Worm (Caenorhabditis elegans) whole organism, late embryonic: ENCODE data around the gene C06C6.9.
"Not testable (repeated sequence)": the region's sequence is repeated elsewhere in the genome, so short reads cannot be mapped to it uniquely, and the experiment has no call there.

Experiments used
- C08G9.2 ChIP-seq: sonication (generic microtip); optimal IDR thresholded peaks from 2 replicates; lab custom pipeline; 2016; ENCODE audit warnings: mild to moderate bottlenecking, missing genetic modification characterization, moderate library complexity, missing compliant biosample characterization
- C38D4.7 ChIP-seq: fragments of 200-800 bp; sonication (Bioruptor generic); optimal IDR thresholded peaks from 2 replicates; lab custom pipeline; 2018; ENCODE audit warnings: mild to moderate bottlenecking, missing genetic modification characterization, moderate library complexity, missing compliant biosample characterization
- K02D7.2 ChIP-seq: sonication (generic microtip); optimal IDR thresholded peaks from 2 replicates; lab custom pipeline; 2017; ENCODE audit warnings: mild to moderate bottlenecking, missing genetic modification characterization, missing compliant biosample characterization
- K09A11.1 ChIP-seq: sonication (generic microtip); optimal IDR thresholded peaks from 2 replicates; lab custom pipeline; 2017; ENCODE audit warnings: antibody characterized with exemption, mild to moderate bottlenecking, missing genetic modification characterization, missing compliant biosample characterization; ENCODE audit not compliant: insufficient read depth
- ceh-14 ChIP-seq: sonication (generic microtip); optimal IDR thresholded peaks from 2 replicates; lab custom pipeline; 2016; ENCODE audit warnings: missing genotype, missing genetic modification characterization, missing compliant biosample characterization
- ceh-24 ChIP-seq: sonication (generic microtip); optimal IDR thresholded peaks from 2 replicates; lab custom pipeline; 2016; ENCODE audit warnings: mild to moderate bottlenecking, missing genetic modification characterization, missing compliant biosample characterization
- ceh-45 ChIP-seq: fragments of 200-800 bp; sonication (Bioruptor generic); IDR thresholded peaks from 2 replicates; pipeline ENCODE4 v1.3.6; 2022; ENCODE audit warnings: missing genetic modification reagents, missing genetic modification characterization, missing compliant biosample characterization
- ceh-6 ChIP-seq: fragments of 200-800 bp; sonication (Bioruptor generic); optimal IDR thresholded peaks from 2 replicates; lab custom pipeline; 2018; ENCODE audit warnings: mild to moderate bottlenecking, missing genetic modification characterization, missing compliant biosample characterization
- fax-1 ChIP-seq: sonication (generic microtip); optimal IDR thresholded peaks from 2 replicates; lab custom pipeline; 2016; ENCODE audit warnings: missing genotype, missing genetic modification characterization, missing compliant biosample characterization
- fkh-6 ChIP-seq: sonication (generic microtip); optimal IDR thresholded peaks from 2 replicates; lab custom pipeline; 2016; ENCODE audit warnings: missing genetic modification characterization, missing compliant biosample characterization
- hlh-15 ChIP-seq: sonication (generic microtip); optimal IDR thresholded peaks from 2 replicates; lab custom pipeline; 2016; ENCODE audit warnings: missing genetic modification characterization, missing compliant biosample characterization
- hlh-30 ChIP-seq: sonication (generic microtip); optimal IDR thresholded peaks from 2 replicates; lab custom pipeline; 2017; ENCODE audit warnings: antibody characterized with exemption, missing genetic modification characterization, missing compliant biosample characterization; ENCODE audit not compliant: insufficient read depth
- hlh-6 ChIP-seq: sonication (generic microtip); optimal IDR thresholded peaks from 2 replicates; lab custom pipeline; 2016; ENCODE audit warnings: missing genotype, missing genetic modification characterization, missing compliant biosample characterization
- hlh-8 ChIP-seq: sonication (generic microtip); optimal IDR thresholded peaks from 2 replicates; lab custom pipeline; 2016; ENCODE audit warnings: missing genotype, missing genetic modification characterization, missing compliant biosample characterization
- madf-2 ChIP-seq: sonication (generic microtip); optimal IDR thresholded peaks from 2 replicates; lab custom pipeline; 2017; ENCODE audit warnings: missing genetic modification characterization, missing compliant biosample characterization
- nfya-1 ChIP-seq: sonication (generic microtip); optimal IDR thresholded peaks from 2 replicates; lab custom pipeline; 2017; ENCODE audit warnings: missing genetic modification characterization, mild to moderate bottlenecking, missing compliant biosample characterization, antibody characterized with exemption, moderate library complexity
- nhr-11 ChIP-seq: fragments of 150-350 bp; optimal IDR thresholded peaks from 2 replicates; lab custom pipeline; 2014; ENCODE audit warnings: missing biosample characterization, missing genetic modification characterization
- nhr-232 ChIP-seq: sonication (generic microtip); optimal IDR thresholded peaks from 2 replicates; lab custom pipeline; 2016; ENCODE audit warnings: missing genetic modification characterization, missing compliant biosample characterization
- npax-4 ChIP-seq: sonication (generic microtip); optimal IDR thresholded peaks from 2 replicates; lab custom pipeline; 2016; ENCODE audit warnings: missing genetic modification characterization, missing compliant biosample characterization
- pax-1 ChIP-seq: fragments of 150-350 bp; optimal IDR thresholded peaks from 2 replicates; lab custom pipeline; 2014; ENCODE audit warnings: missing biosample characterization, missing genetic modification characterization
- pha-2 ChIP-seq: sonication (generic microtip); optimal IDR thresholded peaks from 2 replicates; lab custom pipeline; 2017; ENCODE audit warnings: mild to moderate bottlenecking, missing genetic modification characterization, missing compliant biosample characterization
- pha-4 ChIP-seq: fragments of 150-350 bp; optimal IDR thresholded peaks from 2 replicates; lab custom pipeline; 2018; ENCODE audit warnings: missing biosample characterization, missing genetic modification reagents, missing genetic modification characterization
- pqm-1 ChIP-seq: sonication (generic microtip); optimal IDR thresholded peaks from 2 replicates; lab custom pipeline; 2016; ENCODE audit warnings: missing genetic modification characterization, missing compliant biosample characterization
- pros-1 ChIP-seq: fragments of 150-350 bp; optimal IDR thresholded peaks from 2 replicates; lab custom pipeline; 2014; ENCODE audit warnings: missing biosample characterization, missing genetic modification reagents, missing genetic modification characterization
- tbx-7 ChIP-seq: sonication (generic microtip); optimal IDR thresholded peaks from 2 replicates; lab custom pipeline; 2016; ENCODE audit warnings: missing genotype, missing genetic modification characterization, missing compliant biosample characterization
- ttx-3 ChIP-seq: sonication (generic microtip); optimal IDR thresholded peaks from 2 replicates; lab custom pipeline; 2016; ENCODE audit warnings: missing genetic modification reagents, missing genetic modification characterization, missing compliant biosample characterization
- unc-42 ChIP-seq: sonication (generic microtip); optimal IDR thresholded peaks from 2 replicates; lab custom pipeline; 2016; ENCODE audit warnings: missing genotype, missing genetic modification characterization, missing compliant biosample characterization
- ztf-16 ChIP-seq: sonication (generic microtip); optimal IDR thresholded peaks from 2 replicates; lab custom pipeline; 2017; ENCODE audit warnings: missing genetic modification characterization, missing compliant biosample characterization

C06C6.9 gene

DNA sequence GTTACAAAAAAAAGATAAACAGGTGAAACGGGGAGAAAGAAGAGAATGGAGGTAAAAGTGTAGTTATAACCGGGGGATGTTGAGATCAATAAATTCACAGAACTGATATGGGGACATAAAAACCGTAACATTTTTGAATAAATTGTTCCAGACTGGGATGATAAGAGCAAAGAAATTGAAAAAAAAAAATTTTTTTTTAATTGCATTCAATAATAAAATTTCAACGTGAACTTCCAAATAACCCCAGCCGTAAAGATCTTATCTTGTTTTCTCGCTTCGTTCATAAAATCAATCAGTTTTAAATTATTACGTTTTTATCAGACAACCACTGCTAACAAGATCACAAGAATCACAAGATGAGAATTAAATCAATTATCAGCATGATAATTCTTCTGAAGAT lies 4.7 kb downstream of the C06C6.9 start, which contains the start of gene C06C6.7:
TSS of gene C06C6.7 (plus strand) at position 301 of the 400 bp plus-strand sequence.
- TF ChIP-seq fkh-6, nhr-11, pha-2 (tag; lab: Kevin White, UChicago): not testable (repeated sequence)

DNA sequence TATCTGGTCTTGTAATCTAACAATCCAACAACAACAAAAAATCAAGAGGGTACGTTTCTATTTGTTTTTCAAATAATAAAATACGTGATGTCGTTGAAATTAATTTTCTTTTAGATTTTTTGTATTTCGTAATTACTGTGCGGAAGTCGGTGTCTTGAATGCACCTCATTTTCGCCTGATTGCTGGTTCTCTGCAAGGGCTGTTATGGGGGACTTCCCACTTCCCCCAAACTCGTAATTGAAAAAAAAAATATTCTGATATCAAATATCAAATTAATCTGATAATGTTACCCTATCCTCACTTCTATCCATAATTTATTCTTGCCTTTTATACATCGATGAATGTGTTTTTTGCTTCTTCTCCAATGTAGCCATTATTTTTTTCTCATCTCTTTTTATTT lies 8.5 kb downstream of the C06C6.9 start, which contains the start of gene F36G9.15:
TSS of gene F36G9.15 (minus strand) at position 101 of the 400 bp plus-strand sequence.
- TF ChIP-seq hlh-8 (tag; lab: Kevin White, UChicago) (no peak), C38D4.7 (GFP tag; lab: Kevin White, UChicago) (no peak), K09A11.1 (tag; lab: Kevin White, UChicago) (no peak), nhr-11 (tag; lab: Kevin White, UChicago) (no peak), ztf-16 (no peak), tbx-7 (tag; lab: Kevin White, UChicago) (no peak)

- no peak for TF ChIP-seq pha-4 (tag; lab: Kevin White, UChicago)
- no peak for TF ChIP-seq ceh-24
- TF ChIP-seq hlh-15 (tag; lab: Kevin White, UChicago): no peak
- no peak for TF ChIP-seq ttx-3 (tag; lab: Kevin White, UChicago)
- TF ChIP-seq C38D4.7 (GFP tag; lab: Kevin White, UChicago): no peak
- TF ChIP-seq fax-1 (tag; lab: Kevin White, UChicago): no peak
- TF ChIP-seq pax-1 (tag; lab: Kevin White, UChicago): no peak
- no peak for TF ChIP-seq K02D7.2
- TF ChIP-seq npax-4 (tag; lab: Kevin White, UChicago): no peak
- TF ChIP-seq ceh-14 (tag; lab: Kevin White, UChicago): no peak
- TF ChIP-seq ceh-6 (GFP tag; lab: Kevin White, UChicago): no peak
- no peak for TF ChIP-seq ztf-16
These were observed 13.7 kb downstream of the C06C6.9 start, which contains the start of the genes fbxa-99 and F36G9.13 for ce11 chrV:15982733-15983344. Gene fbxa-99 (minus strand): TSS chrV:15982854. Gene F36G9.13 (plus strand): TSS chrV:15983294.

- TF ChIP-seq unc-42 (tag; lab: Kevin White, UChicago): no peak
- no peak for TF ChIP-seq hlh-30 (tag; lab: Kevin White, UChicago)
- no peak for TF ChIP-seq npax-4 (tag; lab: Kevin White, UChicago)
- TF ChIP-seq nfya-1 (tag; lab: Kevin White, UChicago): no peak
- TF ChIP-seq hlh-6 (tag; lab: Kevin White, UChicago): no peak
- no peak for TF ChIP-seq hlh-15 (tag; lab: Kevin White, UChicago)
- no peak for TF ChIP-seq madf-2 (tag; lab: Kevin White, UChicago)
- no peak for TF ChIP-seq ceh-24
- no peak for TF ChIP-seq ceh-6 (GFP tag; lab: Kevin White, UChicago)
- TF ChIP-seq pqm-1 (tag; lab: Kevin White, UChicago): no peak
- TF ChIP-seq pros-1 (tag; lab: Kevin White, UChicago): no peak
- TF ChIP-seq C38D4.7 (GFP tag; lab: Kevin White, UChicago): no peak
- TF ChIP-seq, all 69 proteins: peak for 0
These were observed 18.3 kb downstream of the C06C6.9 start, which contains the start of gene oac-20 for ce11 chrV:15978232-15978764. Gene oac-20 (plus strand): TSS chrV:15978714.

ce11 chrV:15975845-15976244 lies 20.7 kb downstream of the C06C6.9 start, which contains the start of gene clec-232:
Gene clec-232 (plus strand): TSS chrV:15976145.
- TF ChIP-seq nhr-232 (tag; lab: Kevin White, UChicago): no peak
- TF ChIP-seq npax-4 (tag; lab: Kevin White, UChicago): no peak
- TF ChIP-seq ceh-6 (GFP tag; lab: Kevin White, UChicago): no peak
- TF ChIP-seq fkh-6 (tag; lab: Kevin White, UChicago): no peak
- no peak for TF ChIP-seq hlh-6 (tag; lab: Kevin White, UChicago)
- no peak for TF ChIP-seq ceh-45
- TF ChIP-seq pha-4 (tag; lab: Kevin White, UChicago): no peak
- TF ChIP-seq nfya-1 (tag; lab: Kevin White, UChicago): no peak
- TF ChIP-seq ttx-3 (tag; lab: Kevin White, UChicago): no peak
- no peak for TF ChIP-seq C08G9.2
